Fruit fly (Drosophila melanogaster): Measurements from ENCODE around the gene boi.

The boi gene

dm6 chrX:2443798-2444197 lies 26.0 kb downstream of the boi start, which contains the start of gene tko (continued):
- TF ChIP-seq CG15479 (GFP tag; optimal IDR thresholded peaks at IDR 0.05) (no peak), CG6175 (GFP tag; IDR thresholded peaks at IDR 0.05) (no peak), phol (tag; optimal IDR thresholded peaks at IDR 0.05) (peak; percentile 76), chn (GFP tag; optimal IDR thresholded peaks at IDR 0.05) (no peak), ato (GFP tag; IDR thresholded peaks at IDR 0.05; ENCODE audit: partially characterized antibody) (peak; percentile 86), wek (GFP tag; optimal IDR thresholded peaks at IDR 0.05) (no peak), ash1 (GFP tag; optimal IDR thresholded peaks at IDR 0.05) (no peak), amos (GFP tag; IDR thresholded peaks at IDR 0.05; ENCODE audit: partially characterized antibody) (peak; percentile 99), C15 (GFP tag; IDR thresholded peaks at IDR 0.05) (no peak), kay (GFP tag; optimal IDR thresholded peaks at IDR 0.05) (no peak), Chrac-16 (GFP tag; optimal IDR thresholded peaks at IDR 0.05) (no peak), CG15514 (GFP tag; optimal IDR thresholded peaks at IDR 0.05) (peak; percentile 80), CG17359 (tag; optimal IDR thresholded peaks at IDR 0.05) (no peak), gsb-n (tag; optimal IDR thresholded peaks at IDR 0.05) (no peak), lab (GFP tag; optimal IDR thresholded peaks at IDR 0.05) (no peak), Gug (GFP tag; IDR thresholded peaks at IDR 0.05) (no peak; the same call in 3 of the 4 replicates), CG11247 (GFP tag; IDR thresholded peaks at IDR 0.05) (no peak), CG9876 (GFP tag; optimal IDR thresholded peaks at IDR 0.05) (peak; percentile 35), sug (tag; optimal IDR thresholded peaks at IDR 0.05) (no peak), Adf1 (GFP tag; IDR thresholded peaks at IDR 0.05) (peak; percentile 9; the same call in 1 of the 2 replicates), CG6791 (GFP tag; IDR thresholded peaks at IDR 0.05; ENCODE audit: partially characterized antibody) (peak; percentile 96), ase (GFP tag; IDR thresholded peaks at IDR 0.05) (no peak), CG12659 (GFP tag; optimal IDR thresholded peaks at IDR 0.05) (peak; percentile 48), CG9932 (GFP tag; IDR thresholded peaks at IDR 0.05) (peak; percentile 67), pros (GFP tag; optimal IDR thresholded peaks at IDR 0.05) (no peak), Dbx (GFP tag; IDR thresholded peaks at IDR 0.05) (no peak; the same call in 2 of the 3 replicates), CG12104 (GFP tag; optimal IDR thresholded peaks at IDR 0.05) (no peak), HLH3B (GFP tag; IDR thresholded peaks at IDR 0.05) (no peak), HHEX (GFP tag; optimal IDR thresholded peaks at IDR 0.05) (no peak), ewg (GFP tag; optimal IDR thresholded peaks at IDR 0.05) (peak; percentile 53), fd64A (GFP tag; optimal IDR thresholded peaks at IDR 0.05) (no peak), CG17328 (GFP tag; IDR thresholded peaks at IDR 0.05) (no peak), Ets65A (GFP tag) (no peak), Fer1 (GFP tag; optimal IDR thresholded peaks at IDR 0.05) (no peak), croc (GFP tag; conservative IDR thresholded peaks at IDR 0.05) (no peak), p53 (GFP tag; optimal IDR thresholded peaks at IDR 0.05) (peak; percentile 7), CG33213 (GFP tag; optimal IDR thresholded peaks at IDR 0.05) (peak; percentile 62), Hr3 (GFP tag; optimal IDR thresholded peaks at IDR 0.05) (no peak), CHES-1-like (GFP tag; optimal IDR thresholded peaks at IDR 0.05) (peak; percentile 54), fu2 (GFP tag; optimal IDR thresholded peaks at IDR 0.05) (no peak), Rfx (GFP tag; IDR thresholded peaks at IDR 0.05) (peak; percentile 43), CG14860 (GFP tag; IDR thresholded peaks at IDR 0.05; ENCODE audit: partially characterized antibody) (peak; percentile 84), CG3281 (GFP tag; optimal IDR thresholded peaks at IDR 0.05) (no peak), chm (GFP tag; IDR thresholded peaks at IDR 0.05) (no peak), kah (GFP tag; optimal IDR thresholded peaks at IDR 0.05) (no peak), her (GFP tag; optimal IDR thresholded peaks at IDR 0.05) (peak; percentile 23), CG11560 (tag; IDR thresholded peaks at IDR 0.05) (no peak), CG14441 (GFP tag; IDR thresholded peaks at IDR 0.05) (no peak), crc (GFP tag; optimal IDR thresholded peaks at IDR 0.05) (no peak), fd102C (GFP tag; optimal IDR thresholded peaks at IDR 0.05) (no peak), bsh (GFP tag; optimal IDR thresholded peaks at IDR 0.05) (no peak), Six4 (GFP tag; optimal IDR thresholded peaks at IDR 0.05) (no peak)

Data from whole organism, embryonic.